Fruit fly (Drosophila melanogaster) whole organism: ENCODE results near the gene CG18731.

ENCODE experiments used
- CG8478 ChIP-seq: fragments of >200 bp; optimal IDR thresholded peaks from 2 replicates; lab custom pipeline; 2018; ENCODE audit warnings: inconsistent platforms
- Dll ChIP-seq: fragments of >200 bp; optimal IDR thresholded peaks from 2 replicates; lab custom pipeline; 2017
- EcR ChIP-seq, 2 experiments: fragments of >200 bp; optimal IDR thresholded peaks; 2 replicates each; lab custom pipeline; 2017; ENCODE audit warnings: missing biosample characterization in 2 of 2, missing genetic modification characterization in 2 of 2, missing genetic modification reagents in 2 of 2
- pan ChIP-seq: fragments of >200 bp; optimal IDR thresholded peaks from 2 replicates; lab custom pipeline; 2017
- psq ChIP-seq: fragments of >200 bp; optimal IDR thresholded peaks from 2 replicates; lab custom pipeline; 2017
- usp ChIP-seq: fragments of >200 bp; optimal IDR thresholded peaks from 2 replicates; lab custom pipeline; 2017; ENCODE audit warnings: missing biosample characterization, missing genetic modification characterization, mixed read lengths

CG18731 gene

dm6 chr3R:29740078-29740477 lies 15.3 kb downstream of the CG18731 start:
- TF ChIP-seq CG8478 (lab: Kevin White, UChicago) (no peak), Dll (lab: Kevin White, UChicago) (no peak), pan (lab: Kevin White, UChicago) (no peak), psq (lab: Kevin White, UChicago) (no peak), usp (GFP tag; lab: Kevin White, UChicago) (no peak), EcR (GFP tag; optimal IDR thresholded peaks at IDR 0.05; lab: Kevin White, UChicago) (no peak)

dm6 chr3R:29745056-29745455 lies 20.2 kb downstream of the CG18731 start, which contains the start of the genes Wdr24 and IntS11:
Wdr24 (minus strand) TSS chr3R:29745092.
IntS11 (plus strand) TSS chr3R:29745337.
- TF ChIP-seq usp (GFP tag; lab: Kevin White, UChicago), result no peak
- TF ChIP-seq Dll (lab: Kevin White, UChicago), result no peak
- no peak for TF ChIP-seq CG8478 (lab: Kevin White, UChicago)
- TF ChIP-seq pan (lab: Kevin White, UChicago), result no peak
- TF ChIP-seq EcR (GFP tag; optimal IDR thresholded peaks at IDR 0.05; lab: Kevin White, UChicago), result no peak
- TF ChIP-seq psq (lab: Kevin White, UChicago), result no peak

- TF ChIP-seq EcR (GFP tag; optimal IDR thresholded peaks at IDR 0.05; lab: Kevin White, UChicago), result no peak
- TF ChIP-seq CG8478 (lab: Kevin White, UChicago), result no peak
- TF ChIP-seq pan (lab: Kevin White, UChicago), result no peak
- TF ChIP-seq usp (GFP tag; lab: Kevin White, UChicago), result no peak
- TF ChIP-seq Dll (lab: Kevin White, UChicago), result no peak
- TF ChIP-seq psq (lab: Kevin White, UChicago), result no peak
Measured at dm6 chr3R:29748591-29749303, 23.9 kb downstream of the CG18731 start, which contains the start of the genes ATPsyngamma and yata. ATPsyngamma (minus strand) TSS chr3R:29749163. yata (plus strand) TSS chr3R:29749219.

- TF ChIP-seq EcR (GFP tag; optimal IDR thresholded peaks at IDR 0.05; lab: Kevin White, UChicago) (no peak), usp (GFP tag; lab: Kevin White, UChicago) (no peak), CG8478 (lab: Kevin White, UChicago) (no peak)
Measured at dm6 chr3R:29749304-29750066, 24.7 kb downstream of the CG18731 start.

- TF ChIP-seq psq (lab: Kevin White, UChicago) (no peak), Dll (lab: Kevin White, UChicago) (no peak), pan (lab: Kevin White, UChicago) (no peak), EcR (GFP tag; optimal IDR thresholded peaks at IDR 0.05; lab: Kevin White, UChicago) (no peak), CG8478 (lab: Kevin White, UChicago) (no peak), usp (GFP tag; lab: Kevin White, UChicago) (no peak)
Measured at dm6 chr3R:29755248-29755647, 30.4 kb downstream of the CG18731 start.

dm6 chr3R:29756153-29756552 lies 31.3 kb downstream of the CG18731 start:
- TF ChIP-seq EcR (GFP tag; optimal IDR thresholded peaks at IDR 0.05; lab: Kevin White, UChicago), result no peak
- no peak for TF ChIP-seq psq (lab: Kevin White, UChicago)
- TF ChIP-seq usp (GFP tag; lab: Kevin White, UChicago), result no peak
- TF ChIP-seq Dll (lab: Kevin White, UChicago), result no peak
- no peak for TF ChIP-seq CG8478 (lab: Kevin White, UChicago)
- no peak for TF ChIP-seq pan (lab: Kevin White, UChicago)

DNA sequence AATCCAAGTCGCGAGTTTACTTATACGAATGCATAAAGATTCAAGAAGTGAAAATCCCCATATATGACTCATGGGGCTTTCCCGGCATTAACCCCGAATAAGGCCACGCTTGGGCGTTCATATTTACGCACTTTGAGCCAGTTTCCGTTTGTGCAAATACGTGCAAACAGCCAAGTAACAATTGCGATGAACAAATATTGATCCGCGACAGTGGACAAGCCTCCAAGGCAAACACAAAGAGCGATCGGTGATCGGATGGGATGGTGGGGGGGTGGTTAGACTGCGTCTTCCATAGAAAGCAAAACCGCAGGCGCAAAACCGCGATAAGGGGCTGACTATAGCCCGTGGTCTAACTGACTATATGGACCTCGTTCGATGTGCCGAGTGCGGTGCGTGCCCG lies 32.4 kb downstream of the CG18731 start:
- no peak for TF ChIP-seq EcR (GFP tag; optimal IDR thresholded peaks at IDR 0.05; lab: Kevin White, UChicago)
- no peak for TF ChIP-seq Dll (lab: Kevin White, UChicago)
- TF ChIP-seq psq (lab: Kevin White, UChicago), result no peak
- no peak for TF ChIP-seq pan (lab: Kevin White, UChicago)
- no peak for TF ChIP-seq CG8478 (lab: Kevin White, UChicago)
- no peak for TF ChIP-seq usp (GFP tag; lab: Kevin White, UChicago)

DNA sequence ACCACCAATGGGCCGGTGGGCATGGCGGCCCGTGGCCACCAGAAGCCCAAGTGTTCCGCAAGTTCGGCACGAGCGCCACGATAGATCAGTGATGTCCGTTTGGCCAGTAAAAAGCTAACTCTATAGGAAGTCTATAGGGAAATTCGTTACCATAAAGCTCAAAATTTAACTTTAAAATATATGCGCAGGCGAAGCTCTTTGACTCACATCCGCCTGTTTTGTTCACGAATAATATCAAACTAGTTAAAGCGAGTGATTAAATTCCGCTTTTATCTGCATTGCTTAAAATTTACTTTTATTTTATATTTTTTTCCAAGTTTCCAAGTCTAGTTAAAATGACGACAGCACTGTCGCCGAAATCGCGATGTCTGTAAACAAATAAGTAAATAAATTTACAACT lies 32.9 kb downstream of the CG18731 start:
- no peak for TF ChIP-seq pan (lab: Kevin White, UChicago)
- TF ChIP-seq CG8478 (lab: Kevin White, UChicago), result no peak
- TF ChIP-seq Dll (lab: Kevin White, UChicago), result no peak
- no peak for TF ChIP-seq EcR (GFP tag; optimal IDR thresholded peaks at IDR 0.05; lab: Kevin White, UChicago)
- no peak for TF ChIP-seq usp (GFP tag; lab: Kevin White, UChicago)
- TF ChIP-seq psq (lab: Kevin White, UChicago), result no peak

- TF ChIP-seq Dll (lab: Kevin White, UChicago) (no peak), pan (lab: Kevin White, UChicago) (no peak), usp (GFP tag; lab: Kevin White, UChicago) (no peak), CG8478 (lab: Kevin White, UChicago) (no peak), psq (lab: Kevin White, UChicago) (no peak), EcR (GFP tag; optimal IDR thresholded peaks at IDR 0.05; lab: Kevin White, UChicago) (no peak)
Measured at dm6 chr3R:29758129-29758733, 33.4 kb downstream of the CG18731 start.

- TF ChIP-seq psq (lab: Kevin White, UChicago) (no peak), pan (lab: Kevin White, UChicago) (no peak), EcR (GFP tag; optimal IDR thresholded peaks at IDR 0.05; lab: Kevin White, UChicago) (no peak), Dll (lab: Kevin White, UChicago) (no peak), usp (GFP tag; lab: Kevin White, UChicago) (no peak), CG8478 (lab: Kevin White, UChicago) (no peak)
Measured at dm6 chr3R:29758734-29759131, 33.9 kb downstream of the CG18731 start.
